Fruit fly (Drosophila melanogaster): ENCODE results near the gene Idgf1.

The Idgf1 gene

dm6 chr2L:16448451-16449206, 3.6 kb downstream of the Idgf1 start, which contains the start of gene CG5888 (continued):
- TF ChIP-seq hbn (GFP tag; IDR thresholded peaks at IDR 0.05; ENCODE audit: partially characterized antibody) (no peak), fd3F (GFP tag; optimal IDR thresholded peaks at IDR 0.05) (peak; percentile 2), fu2 (GFP tag; optimal IDR thresholded peaks at IDR 0.05) (no peak), pum (GFP tag; optimal IDR thresholded peaks at IDR 0.05) (no peak), CG1603 (tag; optimal IDR thresholded peaks at IDR 0.05) (no peak), MTF-1 (GFP tag; optimal IDR thresholded peaks at IDR 0.05; ENCODE audit: borderline replicate concordance) (no peak), trh (GFP tag; optimal IDR thresholded peaks at IDR 0.05) (no peak), Trl (optimal IDR thresholded peaks at IDR 0.05) (peak; percentile 12 to 27), Trl (GFP tag; optimal IDR thresholded peaks at IDR 0.05) (no peak), CG15269 (tag; optimal IDR thresholded peaks at IDR 0.05) (peak; percentile 76), CG14014 (GFP tag; IDR thresholded peaks at IDR 0.05) (peak; percentile 59; the same call in 1 of the 2 replicates), CG10147 (GFP tag; optimal IDR thresholded peaks at IDR 0.05) (no peak), CG7839 (tag; optimal IDR thresholded peaks at IDR 0.05) (peak; percentile 67), Awh (GFP tag; IDR thresholded peaks at IDR 0.05) (peak; percentile 70; the same call in 1 of the 2 replicates), Sox100B (GFP tag; optimal IDR thresholded peaks at IDR 0.05) (peak; percentile 84), Xrp1 (GFP tag; IDR thresholded peaks at IDR 0.05) (peak; percentile 78), Sry-δ (GFP tag; optimal IDR thresholded peaks at IDR 0.05) (no peak), Deaf1 (tag; optimal IDR thresholded peaks at IDR 0.05) (peak; percentile 49), bigmax (GFP tag; optimal IDR thresholded peaks at IDR 0.05) (no peak), CG12659 (GFP tag; optimal IDR thresholded peaks at IDR 0.05) (peak; percentile 61), dpn (GFP tag; optimal IDR thresholded peaks at IDR 0.05) (peak in 1 of 2 experiments; percentile 62), klu (GFP tag; IDR thresholded peaks at IDR 0.05) (peak; percentile 43; the same call in 1 of the 2 replicates), Abd-B (GFP tag; optimal IDR thresholded peaks at IDR 0.05) (no peak), BEAF-32 (GFP tag; optimal IDR thresholded peaks at IDR 0.05) (no peak), CG2202 (tag; optimal IDR thresholded peaks at IDR 0.05) (peak; percentile 56), her (GFP tag; optimal IDR thresholded peaks at IDR 0.05) (no peak), CG12391 (tag; optimal IDR thresholded peaks at IDR 0.05) (peak; percentile 78), stc (GFP tag; IDR thresholded peaks at IDR 0.05) (peak; percentile 56), BtbVII (GFP tag; optimal IDR thresholded peaks at IDR 0.05) (peak; percentile 28), CG2129 (GFP tag; IDR thresholded peaks at IDR 0.05; ENCODE audit: partially characterized antibody) (no peak), wek (GFP tag; optimal IDR thresholded peaks at IDR 0.05) (no peak), CG11398 (GFP tag; optimal IDR thresholded peaks at IDR 0.05) (no peak), org-1 (GFP tag; optimal IDR thresholded peaks at IDR 0.05) (peak; percentile 51), NK7.1 (GFP tag; optimal IDR thresholded peaks at IDR 0.05) (no peak), CG4404 (GFP tag; IDR thresholded peaks at IDR 0.05) (peak; percentile 75), CG7271 (tag; optimal IDR thresholded peaks at IDR 0.05) (no peak), CG12104 (GFP tag; optimal IDR thresholded peaks at IDR 0.05) (peak; percentile 20), CG17328 (GFP tag; IDR thresholded peaks at IDR 0.05) (peak; percentile 76), CG34376 (GFP tag; optimal IDR thresholded peaks at IDR 0.05) (no peak), Lpt (GFP tag; optimal IDR thresholded peaks at IDR 0.05) (no peak), CG13296 (GFP tag; optimal IDR thresholded peaks at IDR 0.05) (peak; percentile 36), CG13424 (tag; optimal IDR thresholded peaks at IDR 0.05) (peak; percentile 84), Neu2 (GFP tag; optimal IDR thresholded peaks at IDR 0.05; ENCODE audit: borderline replicate concordance) (no peak), nom (GFP tag; optimal IDR thresholded peaks at IDR 0.05) (no peak), CG12236 (GFP tag; optimal IDR thresholded peaks at IDR 0.05) (no peak), NC2β (GFP tag; optimal IDR thresholded peaks at IDR 0.05) (no peak), gfzf (GFP tag; optimal IDR thresholded peaks at IDR 0.05) (no peak), zen (tag; optimal IDR thresholded peaks at IDR 0.05) (peak; percentile 26), Rx (GFP tag; IDR thresholded peaks at IDR 0.05) (peak; percentile 20; the same call in 1 of the 2 replicates)
